Worm (Caenorhabditis elegans) whole organism, L4 larva: ENCODE data around the gene cpt-5.

Source experiments
- F49E8.2 ChIP-seq: sonication (generic microtip); optimal IDR thresholded peaks from 2 replicates; lab custom pipeline; 2016; ENCODE audit warnings: missing compliant biosample characterization, mild to moderate bottlenecking, missing genetic modification characterization, borderline replicate concordance
- T20F7.1 ChIP-seq: fragments of 200-800 bp; sonication (Bioruptor generic); optimal IDR thresholded peaks from 2 replicates; lab custom pipeline; 2018; ENCODE audit warnings: mild to moderate bottlenecking, missing genetic modification characterization, missing compliant biosample characterization
- T26A8.4 ChIP-seq: fragments of 200-800 bp; sonication (Bioruptor generic); IDR thresholded peaks from 2 replicates; pipeline ENCODE4 v1.3.6; 2022; ENCODE audit warnings: missing genetic modification characterization, missing compliant biosample characterization
- Y105C5A.15 ChIP-seq: fragments of 200-800 bp; sonication (Bioruptor generic); IDR thresholded peaks from 2 replicates; pipeline ENCODE4 v1.3.6; 2022; ENCODE audit warnings: missing genetic modification characterization, missing compliant biosample characterization
- Y75B8A.6 ChIP-seq: fragments of 200-800 bp; sonication (Bioruptor generic); IDR thresholded peaks from 2 replicates; pipeline ENCODE4 v1.3.6; 2022; ENCODE audit warnings: missing genetic modification reagents, missing genetic modification characterization, missing compliant biosample characterization
- arid-1 ChIP-seq: fragments of 200-800 bp; sonication (Bioruptor generic); conservative IDR thresholded peaks from 2 replicates; pipeline ENCODE4 v1.3.6; 2022; ENCODE audit warnings: missing genetic modification reagents, missing genetic modification characterization, missing compliant biosample characterization
- ceh-32 ChIP-seq: sonication (generic microtip); optimal IDR thresholded peaks from 2 replicates; lab custom pipeline; 2016; ENCODE audit warnings: mild to moderate bottlenecking, missing genetic modification characterization, missing compliant biosample characterization; ENCODE audit not compliant: poor library complexity
- ceh-82 ChIP-seq: sonication (generic microtip); optimal IDR thresholded peaks from 2 replicates; lab custom pipeline; 2017; ENCODE audit warnings: missing biosample characterization, missing genetic modification characterization
- ces-1 ChIP-seq: fragments of 150-350 bp; sonication (generic microtip); optimal IDR thresholded peaks from 4 replicates; lab custom pipeline; 2014; ENCODE audit warnings: missing biosample characterization, missing genetic modification reagents, missing genetic modification characterization
- ctbp-1 ChIP-seq: fragments of 200-800 bp; sonication (Bioruptor generic); IDR thresholded peaks from 2 replicates; pipeline ENCODE4 v1.3.6; 2022; ENCODE audit warnings: missing genetic modification reagents, missing genetic modification characterization, missing compliant biosample characterization
- daf-16 ChIP-seq, 3 experiments: sonication (generic microtip); optimal IDR thresholded peaks; 2 replicates each; lab custom pipeline; 2016 to 2017; ENCODE audit warnings: missing genetic modification characterization in 3 of 3, missing genetic modification reagents in 3 of 3, mild to moderate bottlenecking in 2 of 3, missing compliant biosample characterization in 2 of 3, missing biosample characterization in 1 of 3, moderate library complexity in 1 of 3
- daf-8 ChIP-seq: fragments of 200-800 bp; sonication (Bioruptor generic); IDR thresholded peaks from 2 replicates; pipeline ENCODE4 v1.3.6; 2022; ENCODE audit warnings: missing genetic modification characterization, missing compliant biosample characterization
- dmd-6 ChIP-seq: fragments of 200-800 bp; sonication (Bioruptor generic); IDR thresholded peaks from 2 replicates; pipeline ENCODE4 v1.3.6; 2022; ENCODE audit warnings: missing genetic modification reagents, missing genetic modification characterization, missing compliant biosample characterization
- dpl-1 ChIP-seq: fragments of 150-350 bp; optimal IDR thresholded peaks from 2 replicates; lab custom pipeline; 2014; ENCODE audit warnings: missing biosample characterization, missing genetic modification reagents, missing genetic modification characterization
- dve-1 ChIP-seq: sonication (generic microtip); optimal IDR thresholded peaks from 2 replicates; lab custom pipeline; 2017; ENCODE audit warnings: antibody characterized with exemption, mild to moderate bottlenecking, missing genetic modification characterization, missing compliant biosample characterization; ENCODE audit not compliant: insufficient read depth
- fkh-10 ChIP-seq: fragments of 150-350 bp; optimal IDR thresholded peaks from 2 replicates; lab custom pipeline; 2014; ENCODE audit warnings: missing biosample characterization, missing genetic modification reagents, missing genetic modification characterization
- hif-1 ChIP-seq, 2 experiments: sonication (generic microtip); optimal IDR thresholded peaks; 2 replicates each; lab custom pipeline; 2016 to 2017; ENCODE audit warnings: missing compliant biosample characterization in 2 of 2, missing genetic modification characterization in 2 of 2, missing genetic modification reagents in 2 of 2, missing genotype in 2 of 2, mild to moderate bottlenecking in 1 of 2
- hlh-30 ChIP-seq: sonication (generic microtip); optimal IDR thresholded peaks from 2 replicates; lab custom pipeline; 2017; ENCODE audit warnings: antibody characterized with exemption, mild to moderate bottlenecking, missing genetic modification characterization, missing compliant biosample characterization; ENCODE audit not compliant: insufficient read depth
- lim-7 ChIP-seq: fragments of 200-800 bp; sonication (Bioruptor generic); IDR thresholded peaks from 2 replicates; pipeline ENCODE4 v1.3.6; 2022; ENCODE audit warnings: missing genetic modification characterization, missing compliant biosample characterization
- lin-1 ChIP-seq: fragments of 200-800 bp; sonication (Bioruptor generic); IDR thresholded peaks from 2 replicates; pipeline ENCODE4 v1.3.6; 2022; ENCODE audit warnings: missing genetic modification reagents, missing genetic modification characterization, missing compliant biosample characterization
- lin-13 ChIP-seq: fragments of 150-350 bp; optimal IDR thresholded peaks from 2 replicates; lab custom pipeline; 2014; ENCODE audit warnings: missing biosample characterization, missing genetic modification reagents, missing genetic modification characterization
- lin-15B ChIP-seq: fragments of 150-350 bp; sonication (generic microtip); optimal IDR thresholded peaks from 3 replicates; lab custom pipeline; 2014; ENCODE audit warnings: missing biosample characterization, missing genetic modification characterization
- lin-38 ChIP-seq: fragments of 200-800 bp; sonication (Bioruptor generic); IDR thresholded peaks from 2 replicates; pipeline ENCODE4 v1.3.6; 2022; ENCODE audit warnings: missing genetic modification reagents, missing genetic modification characterization, missing compliant biosample characterization
- madf-5 ChIP-seq, 2 experiments: fragments of 200-800 bp; sonication (Bioruptor generic); IDR thresholded peaks; 2 replicates each; pipeline ENCODE4 v1.3.6; 2022; ENCODE audit warnings: missing compliant biosample characterization in 2 of 2, missing genetic modification characterization in 2 of 2
- madf-9 ChIP-seq: fragments of 200-800 bp; sonication (Bioruptor generic); conservative IDR thresholded peaks from 2 replicates; pipeline ENCODE4 v1.3.6; 2022; ENCODE audit warnings: missing genetic modification reagents, missing genetic modification characterization, missing compliant biosample characterization
- mdt-29 ChIP-seq: fragments of 200-800 bp; sonication (Bioruptor generic); IDR thresholded peaks from 2 replicates; pipeline ENCODE4 v1.3.6; 2022; ENCODE audit warnings: missing genetic modification reagents, missing genetic modification characterization, missing compliant biosample characterization
- mep-1 ChIP-seq: fragments of 150-350 bp; sonication (generic microtip); optimal IDR thresholded peaks from 3 replicates; lab custom pipeline; 2014; ENCODE audit warnings: missing biosample characterization, missing genetic modification characterization
- nhr-28 ChIP-seq: fragments of 150-350 bp; optimal IDR thresholded peaks from 2 replicates; lab custom pipeline; 2014; ENCODE audit warnings: missing biosample characterization, missing genetic modification characterization
- nhr-48 ChIP-seq: sonication (generic microtip); optimal IDR thresholded peaks from 2 replicates; lab custom pipeline; 2016; ENCODE audit warnings: mild to moderate bottlenecking, missing genetic modification characterization, missing compliant biosample characterization
- nhr-6 ChIP-seq: fragments of 150-350 bp; optimal IDR thresholded peaks from 2 replicates; lab custom pipeline; 2014; ENCODE audit warnings: missing biosample characterization, missing genetic modification characterization
- pqm-1 ChIP-seq: sonication (generic microtip); optimal IDR thresholded peaks from 2 replicates; lab custom pipeline; 2017; ENCODE audit warnings: missing biosample characterization, missing genetic modification characterization
- saeg-2 ChIP-seq: fragments of 200-800 bp; sonication (Bioruptor generic); IDR thresholded peaks from 2 replicates; pipeline ENCODE4 v1.3.6; 2022; ENCODE audit warnings: missing genetic modification reagents, missing genetic modification characterization, missing compliant biosample characterization
- sdz-12 ChIP-seq: fragments of 200-800 bp; sonication (Bioruptor generic); optimal IDR thresholded peaks from 2 replicates; lab custom pipeline; 2018; ENCODE audit warnings: mild to moderate bottlenecking, missing genetic modification characterization, missing compliant biosample characterization
- set-16 ChIP-seq: fragments of 200-800 bp; sonication (Bioruptor generic); IDR thresholded peaks from 2 replicates; pipeline ENCODE4 v1.3.6; 2022; ENCODE audit warnings: missing genetic modification reagents, missing genetic modification characterization, missing compliant biosample characterization
- skn-1 ChIP-seq: fragments of 150-350 bp; optimal IDR thresholded peaks from 2 replicates; lab custom pipeline; 2014; ENCODE audit warnings: missing biosample characterization, missing genetic modification characterization
- snpc-4 ChIP-seq: fragments of 150-350 bp; optimal IDR thresholded peaks from 2 replicates; lab custom pipeline; 2014; ENCODE audit warnings: missing biosample characterization, missing genetic modification characterization
- spr-3 ChIP-seq: fragments of 200-800 bp; sonication (Bioruptor generic); optimal IDR thresholded peaks from 2 replicates; lab custom pipeline; 2018; ENCODE audit warnings: mild to moderate bottlenecking, missing genetic modification characterization, missing compliant biosample characterization
- tag-97 ChIP-seq: fragments of 200-800 bp; sonication (Bioruptor generic); IDR thresholded peaks from 2 replicates; pipeline ENCODE4 v1.3.6; 2022; ENCODE audit warnings: missing genetic modification characterization, missing compliant biosample characterization
- unc-130 ChIP-seq: sonication (generic microtip); optimal IDR thresholded peaks from 2 replicates; lab custom pipeline; 2016; ENCODE audit warnings: missing genetic modification reagents, missing genetic modification characterization, missing compliant biosample characterization
- unc-39 ChIP-seq: sonication (generic microtip); optimal IDR thresholded peaks from 2 replicates; lab custom pipeline; 2017; ENCODE audit warnings: missing biosample characterization, missing genetic modification characterization
- unc-62 ChIP-seq, 3 experiments: fragments of 150-350 bp in 1 of 3; sonication (generic microtip); optimal IDR thresholded peaks in 2 of 3; peaks in 1 of 3; 1 replicate in 1 of 3; 2 replicates in 2 of 3; lab custom pipeline; 2014 to 2017; ENCODE audit warnings: missing biosample characterization in 3 of 3, missing genetic modification characterization in 3 of 3, missing genetic modification reagents in 3 of 3, missing genotype in 1 of 3
- vab-7 ChIP-seq: fragments of 200-800 bp; sonication (Bioruptor generic); IDR thresholded peaks from 2 replicates; pipeline ENCODE4 v1.3.6; 2022; ENCODE audit warnings: missing genetic modification reagents, missing genetic modification characterization, missing compliant biosample characterization
- zfp-2 ChIP-seq: sonication (generic microtip); optimal IDR thresholded peaks from 2 replicates; lab custom pipeline; 2016; ENCODE audit warnings: mild to moderate bottlenecking, missing genetic modification characterization, missing compliant biosample characterization
- zfp-3 ChIP-seq: fragments of 200-800 bp; sonication (Bioruptor generic); conservative IDR thresholded peaks from 2 replicates; pipeline ENCODE4 v1.3.6; 2022; ENCODE audit warnings: missing genetic modification reagents, missing genetic modification characterization, missing compliant biosample characterization
- zip-2 ChIP-seq: fragments of 150-350 bp; optimal IDR thresholded peaks from 2 replicates; lab custom pipeline; 2014; ENCODE audit warnings: missing biosample characterization, missing genetic modification characterization
- ztf-11 ChIP-seq: fragments of 150-350 bp; optimal IDR thresholded peaks from 2 replicates; lab custom pipeline; 2014; ENCODE audit warnings: missing biosample characterization, missing genetic modification characterization
- ztf-7 ChIP-seq: fragments of 150-350 bp; optimal IDR thresholded peaks from 2 replicates; lab custom pipeline; 2014; ENCODE audit warnings: missing biosample characterization, missing genetic modification characterization

cpt-5 gene

ce11 chrV:13879241-13879640 is 6.2 kb downstream of the cpt-5 start, which contains the start of gene lbp-7 (continued):
- TF ChIP-seq T26A8.4 (GFP tag; lab: Robert Waterston, UW), result no peak
- TF ChIP-seq lin-1 (GFP tag; lab: Robert Waterston, UW), result no peak
- no peak for TF ChIP-seq daf-16 (GFP tag; optimal IDR thresholded peaks at IDR 0.05; lab: Kevin White, UChicago)
- TF ChIP-seq daf-16 (tag; optimal IDR thresholded peaks at IDR 0.05; lab: Kevin White, UChicago), result peak; percentile 79
- TF ChIP-seq unc-62 (GFP tag; optimal IDR thresholded peaks at IDR 0.05 in 1 of 2; lab: Kevin White, UChicago), result peak in 1 of 2 experiments; percentile 39
- TF ChIP-seq unc-62 (tag; optimal IDR thresholded peaks at IDR 0.05; lab: Kevin White, UChicago), result no peak
- TF ChIP-seq vab-7, result no peak
- TF ChIP-seq ztf-7 (tag; lab: Kevin White, UChicago), result no peak
- TF ChIP-seq unc-130 (GFP tag; lab: Kevin White, UChicago), result no peak
- TF ChIP-seq Y105C5A.15 (GFP tag; lab: Robert Waterston, UW), result no peak
- TF ChIP-seq ztf-11 (tag; lab: Kevin White, UChicago), result no peak
- TF ChIP-seq ceh-82, result no peak
- no peak for TF ChIP-seq skn-1
- peak; percentile 49 for TF ChIP-seq dve-1 (tag; lab: Kevin White, UChicago)
- peak; percentile 63 for TF ChIP-seq nhr-28
- no peak for TF ChIP-seq Y75B8A.6
- TF ChIP-seq nhr-48 (tag; lab: Kevin White, UChicago), result no peak
- TF ChIP-seq tag-97 (GFP tag; lab: Robert Waterston, UW), result no peak
- TF ChIP-seq fkh-10 (GFP tag; lab: Kevin White, UChicago), result no peak
- TF ChIP-seq dmd-6, result peak; percentile 81
- no peak for TF ChIP-seq lin-15B (tag; lab: Kevin White, UChicago)
- TF ChIP-seq mdt-29 (GFP tag; lab: Robert Waterston, UW), result no peak
- no peak for TF ChIP-seq F49E8.2 (tag; lab: Kevin White, UChicago)
- no peak for TF ChIP-seq mep-1
- TF ChIP-seq pqm-1 (tag; lab: Kevin White, UChicago), result peak; percentile 70

- TF ChIP-seq set-16, result no peak
- TF ChIP-seq dmd-6, result no peak
- TF ChIP-seq snpc-4 (tag; lab: Kevin White, UChicago), result no peak
- TF ChIP-seq dve-1 (tag; lab: Kevin White, UChicago), result peak; percentile 1
- TF ChIP-seq unc-39, result no peak
- TF ChIP-seq ctbp-1 (GFP tag; lab: Robert Waterston, UW), result no peak
- TF ChIP-seq arid-1 (GFP tag; lab: Robert Waterston, UW), result no peak
- TF ChIP-seq lin-13 (GFP tag; lab: Kevin White, UChicago), result no peak
- no peak for TF ChIP-seq zfp-3 (GFP tag; lab: Robert Waterston, UW)
- TF ChIP-seq lin-38 (GFP tag; lab: Robert Waterston, UW), result no peak; the same call in 1 of the 2 replicates
- TF ChIP-seq daf-16 (GFP tag; optimal IDR thresholded peaks at IDR 0.05; lab: Kevin White, UChicago), result no peak
- peak; percentile 22 for TF ChIP-seq daf-16 (tag; optimal IDR thresholded peaks at IDR 0.05; lab: Kevin White, UChicago)
- no peak for TF ChIP-seq sdz-12 (GFP tag; lab: Kevin White, UChicago)
- peak; percentile 2 for TF ChIP-seq nhr-28
- peak; percentile 19 for TF ChIP-seq dpl-1 (GFP tag; lab: Kevin White, UChicago)
- TF ChIP-seq Y105C5A.15 (GFP tag; lab: Robert Waterston, UW), result no peak
- no peak for TF ChIP-seq T20F7.1 (GFP tag; lab: Kevin White, UChicago)
- no peak for TF ChIP-seq ces-1 (GFP tag; lab: Kevin White, UChicago)
- TF ChIP-seq nhr-6 (tag; lab: Kevin White, UChicago), result peak; percentile 20
- TF ChIP-seq hlh-30 (tag; lab: Kevin White, UChicago), result peak; percentile 30
- no peak for TF ChIP-seq spr-3 (GFP tag; lab: Kevin White, UChicago)
- no peak for TF ChIP-seq ceh-32 (tag; lab: Kevin White, UChicago)
- no peak for TF ChIP-seq zfp-2 (tag; lab: Kevin White, UChicago)
- TF ChIP-seq madf-5 (GFP tag; IDR thresholded peaks at IDR 0.05; lab: Robert Waterston, UW), result no peak
- no peak for TF ChIP-seq zip-2 (tag; lab: Kevin White, UChicago)
- TF ChIP-seq madf-9, result no peak
- no peak for TF ChIP-seq daf-8 (GFP tag; lab: Robert Waterston, UW)
- TF ChIP-seq saeg-2 (GFP tag; lab: Robert Waterston, UW), result no peak
- TF ChIP-seq unc-62 (GFP tag; optimal IDR thresholded peaks at IDR 0.05 in 1 of 2; lab: Kevin White, UChicago), result no peak
- no peak for TF ChIP-seq unc-62 (tag; optimal IDR thresholded peaks at IDR 0.05; lab: Kevin White, UChicago)
- no peak for TF ChIP-seq lim-7 (GFP tag; lab: Robert Waterston, UW)
- no peak for TF ChIP-seq hif-1 (tag; optimal IDR thresholded peaks at IDR 0.05; lab: Kevin White, UChicago)
Measured at ce11 chrV:13880163-13880562, 7.2 kb downstream of the cpt-5 start.
